Fruit fly (Drosophila melanogaster): Measurements from ENCODE around the gene Alp9.
A peak's percentile ranks its signal among the peaks of the same experiment; 100 is the strongest.

Gene Alp9

dm6 chr3L:5608786-5609370 is 13.5 kb downstream of the Alp9 start:
- TF ChIP-seq CG34406 (GFP tag; optimal IDR thresholded peaks at IDR 0.05) (no peak), eg (GFP tag; IDR thresholded peaks at IDR 0.05) (no peak), pdm3 (GFP tag; optimal IDR thresholded peaks at IDR 0.05) (no peak), spab (GFP tag; optimal IDR thresholded peaks at IDR 0.05) (no peak), cyc (GFP tag; optimal IDR thresholded peaks at IDR 0.05) (no peak), CG6163 (GFP tag; IDR thresholded peaks at IDR 0.05) (no peak), CG15336 (GFP tag; IDR thresholded peaks at IDR 0.05) (no peak), Hr39 (GFP tag; optimal IDR thresholded peaks at IDR 0.05) (no peak), CG31627 (GFP tag; optimal IDR thresholded peaks at IDR 0.05) (no peak), Sox15 (GFP tag; optimal IDR thresholded peaks at IDR 0.05) (no peak), vri (GFP tag; optimal IDR thresholded peaks at IDR 0.05) (no peak), Blimp-1 (GFP tag; optimal IDR thresholded peaks at IDR 0.05) (no peak), net (GFP tag; optimal IDR thresholded peaks at IDR 0.05) (no peak), CG3919 (GFP tag; optimal IDR thresholded peaks at IDR 0.05) (no peak), Hr4 (GFP tag; optimal IDR thresholded peaks at IDR 0.05) (no peak)

dm6 chr3L:5609493-5609892 is 14.2 kb downstream of the Alp9 start:
- TF ChIP-seq CG15336 (GFP tag; IDR thresholded peaks at IDR 0.05): peak; percentile 81
- TF ChIP-seq CG34406 (GFP tag; optimal IDR thresholded peaks at IDR 0.05): no peak
- peak; percentile 2 for TF ChIP-seq topi (GFP tag; optimal IDR thresholded peaks at IDR 0.05)
- no peak for TF ChIP-seq CG8632 (GFP tag; optimal IDR thresholded peaks at IDR 0.05)
- TF ChIP-seq OdsH (GFP tag; optimal IDR thresholded peaks at IDR 0.05): peak; percentile 32
- TF ChIP-seq CG6854 (GFP tag; optimal IDR thresholded peaks at IDR 0.05): no peak
- TF ChIP-seq Lpt (GFP tag; optimal IDR thresholded peaks at IDR 0.05): peak; percentile 21
- no peak for TF ChIP-seq CG10669 (GFP tag; optimal IDR thresholded peaks at IDR 0.05)
- no peak for TF ChIP-seq Eip75B (GFP tag; optimal IDR thresholded peaks at IDR 0.05)
- peak; percentile 38 for TF ChIP-seq dac (GFP tag; optimal IDR thresholded peaks at IDR 0.05)
- no peak; the same call in 1 of the 3 replicates for TF ChIP-seq eg (GFP tag; IDR thresholded peaks at IDR 0.05)
- no peak for TF ChIP-seq CG3032 (tag; optimal IDR thresholded peaks at IDR 0.05)
- TF ChIP-seq CG8119 (GFP tag; IDR thresholded peaks at IDR 0.05): no peak; the same call in 1 of the 3 replicates
- peak; percentile 90 for TF ChIP-seq CG32006 (GFP tag; optimal IDR thresholded peaks at IDR 0.05)
- TF ChIP-seq Blimp-1 (GFP tag; optimal IDR thresholded peaks at IDR 0.05): peak; percentile 9
- peak; percentile 52 for TF ChIP-seq Hr4 (GFP tag; optimal IDR thresholded peaks at IDR 0.05)
- TF ChIP-seq Eip78C (GFP tag): peak; percentile 52
- TF ChIP-seq esn (GFP tag; optimal IDR thresholded peaks at IDR 0.05): no peak
- TF ChIP-seq Gug (GFP tag; IDR thresholded peaks at IDR 0.05): 0 out of 2 replicates have a peak, but pooled peaks have one; percentile 14
- TF ChIP-seq CG4318 (GFP tag; optimal IDR thresholded peaks at IDR 0.05): peak; percentile 70
- no peak for TF ChIP-seq CG9139 (GFP tag; optimal IDR thresholded peaks at IDR 0.05)
- TF ChIP-seq vri (GFP tag; optimal IDR thresholded peaks at IDR 0.05): no peak
- no peak for TF ChIP-seq achi (GFP tag; optimal IDR thresholded peaks at IDR 0.05)

- TF ChIP-seq CG10669 (GFP tag; optimal IDR thresholded peaks at IDR 0.05) (no peak), Hr4 (GFP tag; optimal IDR thresholded peaks at IDR 0.05) (no peak), Ets96B (tag; optimal IDR thresholded peaks at IDR 0.05) (no peak), Lpt (GFP tag; optimal IDR thresholded peaks at IDR 0.05) (peak; percentile 13), Eip78C (GFP tag) (peak; percentile 38), pdm3 (GFP tag; optimal IDR thresholded peaks at IDR 0.05) (no peak), Sox102F (GFP tag; optimal IDR thresholded peaks at IDR 0.05) (no peak), eg (GFP tag; IDR thresholded peaks at IDR 0.05) (0 out of 3 replicates have a peak, but pooled peaks have one; percentile 47), cyc (GFP tag; optimal IDR thresholded peaks at IDR 0.05) (no peak), CG11762 (GFP tag; optimal IDR thresholded peaks at IDR 0.05; ENCODE audit: insufficient read depth) (no peak), Smox (GFP tag; optimal IDR thresholded peaks at IDR 0.05) (no peak), Eip75B (GFP tag; optimal IDR thresholded peaks at IDR 0.05) (peak; percentile 15), esn (GFP tag; optimal IDR thresholded peaks at IDR 0.05) (no peak), fkh (GFP tag; optimal IDR thresholded peaks at IDR 0.05) (no peak), Eip93F (GFP tag; optimal IDR thresholded peaks at IDR 0.05) (no peak), Hr38 (GFP tag; optimal IDR thresholded peaks at IDR 0.05) (no peak), CG8319 (GFP tag; optimal IDR thresholded peaks at IDR 0.05) (no peak), CG11902 (GFP tag; optimal IDR thresholded peaks at IDR 0.05) (no peak), acj6 (GFP tag; optimal IDR thresholded peaks at IDR 0.05) (no peak), Blimp-1 (GFP tag; optimal IDR thresholded peaks at IDR 0.05) (peak; percentile 62), Ets21C (GFP tag; optimal IDR thresholded peaks at IDR 0.05) (no peak), CG8632 (GFP tag; optimal IDR thresholded peaks at IDR 0.05) (no peak), CG6854 (GFP tag; optimal IDR thresholded peaks at IDR 0.05) (no peak), CG32006 (GFP tag; optimal IDR thresholded peaks at IDR 0.05) (no peak), spab (GFP tag; optimal IDR thresholded peaks at IDR 0.05) (no peak), CG15336 (GFP tag; IDR thresholded peaks at IDR 0.05) (peak; percentile 44; the same call in 1 of the 2 replicates), CG8119 (GFP tag; IDR thresholded peaks at IDR 0.05) (0 out of 3 replicates have a peak, but pooled peaks have one; percentile 34), Gug (GFP tag; IDR thresholded peaks at IDR 0.05) (no peak), CG3919 (GFP tag; optimal IDR thresholded peaks at IDR 0.05) (no peak), salr (GFP tag; optimal IDR thresholded peaks at IDR 0.05) (no peak), CG6808 (GFP tag; optimal IDR thresholded peaks at IDR 0.05) (no peak)
These were observed 15.2 kb downstream of the Alp9 start for dm6 chr3L:5610582-5610981.
